Fruit fly (Drosophila melanogaster): ENCODE measurements around the gene VAChT.

Gene VAChT

DNA sequence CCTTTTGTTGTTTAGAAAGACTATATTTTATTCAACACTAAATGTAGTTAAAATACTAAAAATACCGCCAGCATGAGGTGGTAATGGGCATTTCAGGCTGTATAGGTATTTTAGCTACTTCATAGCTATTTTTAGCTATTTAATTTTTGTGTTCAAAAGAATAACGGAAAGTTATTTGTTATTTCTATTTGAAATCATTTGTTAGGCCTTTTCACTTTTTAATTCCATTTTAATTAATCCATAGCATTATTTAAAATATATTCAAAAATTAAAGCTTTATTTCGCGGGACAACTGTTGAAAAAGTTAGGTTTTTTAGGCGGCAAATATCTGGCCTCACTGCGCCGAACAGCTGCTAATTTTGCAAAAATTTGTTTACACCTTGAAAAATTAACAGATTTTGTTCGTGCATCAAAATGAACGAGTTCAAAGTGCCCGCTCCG lies 27.8 kb upstream of the VAChT start, which contains the start of the genes dind and CG7706:
dind (minus strand) TSS at position 40 of the 441 bp plus-strand sequence.
CG7706 (plus strand) TSS at position 319 of the 441 bp plus-strand sequence.
- TF ChIP-seq CG3032 (tag; optimal IDR thresholded peaks at IDR 0.05) (no peak), CG31627 (GFP tag; optimal IDR thresholded peaks at IDR 0.05) (peak; percentile 8), Hr39 (GFP tag; optimal IDR thresholded peaks at IDR 0.05) (no peak), dac (GFP tag; optimal IDR thresholded peaks at IDR 0.05) (no peak), CG4318 (GFP tag; optimal IDR thresholded peaks at IDR 0.05) (no peak), CG8319 (GFP tag; optimal IDR thresholded peaks at IDR 0.05) (no peak), Eip78C (GFP tag) (no peak), cyc (GFP tag; optimal IDR thresholded peaks at IDR 0.05) (no peak), fd85E (GFP tag; optimal IDR thresholded peaks at IDR 0.05) (no peak), Hr4 (GFP tag; optimal IDR thresholded peaks at IDR 0.05) (no peak), svp (GFP tag) (peak; percentile 81)

dm6 chr3R:18680332-18680731 lies 25.0 kb upstream of the VAChT start, which contains the start of the genes CG46318 and ChT:
CG46318 (plus strand) TSS chr3R:18680604.
ChT (plus strand) TSS chr3R:18680604.
- TF ChIP-seq achi (GFP tag; optimal IDR thresholded peaks at IDR 0.05) (no peak), Hr4 (GFP tag; optimal IDR thresholded peaks at IDR 0.05) (no peak), CG11902 (GFP tag; optimal IDR thresholded peaks at IDR 0.05) (no peak), salr (GFP tag; optimal IDR thresholded peaks at IDR 0.05) (no peak)

DNA sequence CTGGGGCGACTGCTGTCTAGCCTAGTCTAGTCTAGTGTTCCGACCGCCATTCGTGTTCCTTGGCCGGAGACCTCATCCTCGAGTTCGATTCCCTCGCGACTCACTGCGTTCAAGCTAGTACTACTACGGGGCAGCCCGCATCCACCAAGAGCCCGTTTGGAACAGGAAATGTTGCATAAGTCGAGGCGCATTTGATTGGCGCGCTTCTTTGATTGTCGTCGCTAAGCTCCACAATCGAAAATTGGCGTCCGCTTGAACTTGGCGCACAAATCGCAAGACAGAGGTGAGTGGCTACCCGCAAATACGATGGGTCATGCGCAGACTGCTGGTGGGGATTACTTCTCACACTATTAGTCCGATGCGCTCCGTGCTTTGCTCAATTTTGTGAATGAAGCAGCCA lies 24.2 kb upstream of the VAChT start:
- no peak for TF ChIP-seq dac (GFP tag; optimal IDR thresholded peaks at IDR 0.05)
- no peak for TF ChIP-seq CG11902 (GFP tag; optimal IDR thresholded peaks at IDR 0.05)

DNA sequence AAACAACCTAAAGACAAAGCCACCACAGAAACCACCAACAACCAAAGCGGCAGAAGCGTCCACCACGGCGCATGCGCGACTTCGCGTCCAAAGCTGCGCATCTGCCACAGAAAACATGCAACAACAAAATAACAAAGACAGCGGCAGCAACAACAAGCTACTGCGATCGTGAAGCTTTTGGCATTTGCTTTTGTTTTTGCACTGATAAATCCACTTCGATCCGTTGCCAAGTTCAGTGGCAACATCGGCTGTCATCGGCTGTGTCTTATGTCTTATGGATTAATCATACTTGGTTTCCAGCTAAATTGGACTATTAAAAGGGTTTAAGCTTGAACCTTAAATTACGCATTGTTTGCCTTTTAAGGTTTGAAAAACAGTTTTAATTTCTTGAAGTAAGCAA lies 12.7 kb upstream of the VAChT start, which contains the start of gene Muc91C:
Muc91C (minus strand) TSS at position 101 of the 400 bp plus-strand sequence.
- TF ChIP-seq CG34406 (GFP tag; optimal IDR thresholded peaks at IDR 0.05) (no peak), spab (GFP tag; optimal IDR thresholded peaks at IDR 0.05) (no peak), fd59A (GFP tag; optimal IDR thresholded peaks at IDR 0.05) (no peak), Ets21C (GFP tag; optimal IDR thresholded peaks at IDR 0.05) (no peak), Sox15 (GFP tag; optimal IDR thresholded peaks at IDR 0.05) (no peak), cyc (GFP tag; optimal IDR thresholded peaks at IDR 0.05) (no peak), CG11294 (GFP tag; IDR thresholded peaks at IDR 0.05) (no peak), net (GFP tag; optimal IDR thresholded peaks at IDR 0.05) (no peak), CG11762 (GFP tag; optimal IDR thresholded peaks at IDR 0.05; ENCODE audit: insufficient read depth) (no peak), Hr38 (GFP tag; optimal IDR thresholded peaks at IDR 0.05) (no peak), CG15336 (GFP tag; IDR thresholded peaks at IDR 0.05) (no peak), CG7368 (GFP tag; optimal IDR thresholded peaks at IDR 0.05) (no peak)

dm6 chr3R:18693611-18694010 lies 11.7 kb upstream of the VAChT start, which contains the start of gene CG14300:
CG14300 (minus strand) TSS chr3R:18693711.
- TF ChIP-seq Eip75B (GFP tag; optimal IDR thresholded peaks at IDR 0.05), result no peak
- no peak for TF ChIP-seq CG11902 (GFP tag; optimal IDR thresholded peaks at IDR 0.05)
- no peak for TF ChIP-seq CG6163 (GFP tag; IDR thresholded peaks at IDR 0.05)
- no peak for TF ChIP-seq CG8632 (GFP tag; optimal IDR thresholded peaks at IDR 0.05)
- TF ChIP-seq spab (GFP tag; optimal IDR thresholded peaks at IDR 0.05), result no peak
- no peak for TF ChIP-seq ss (GFP tag; optimal IDR thresholded peaks at IDR 0.05)
- no peak for TF ChIP-seq CG11294 (GFP tag; IDR thresholded peaks at IDR 0.05)
- no peak for TF ChIP-seq CG16779 (tag; optimal IDR thresholded peaks at IDR 0.05)
- no peak for TF ChIP-seq achi (GFP tag; optimal IDR thresholded peaks at IDR 0.05)
- TF ChIP-seq CG11762 (GFP tag; optimal IDR thresholded peaks at IDR 0.05; ENCODE audit: insufficient read depth), result no peak
- no peak for TF ChIP-seq CG31627 (GFP tag; optimal IDR thresholded peaks at IDR 0.05)
- no peak for TF ChIP-seq topi (GFP tag; optimal IDR thresholded peaks at IDR 0.05)
- no peak for TF ChIP-seq CG10669 (GFP tag; optimal IDR thresholded peaks at IDR 0.05)
- TF ChIP-seq Ets96B (tag; optimal IDR thresholded peaks at IDR 0.05), result no peak
- TF ChIP-seq Sox102F (GFP tag; optimal IDR thresholded peaks at IDR 0.05), result no peak
- no peak for TF ChIP-seq Eip93F (GFP tag; optimal IDR thresholded peaks at IDR 0.05)
- no peak for TF ChIP-seq Smox (GFP tag; optimal IDR thresholded peaks at IDR 0.05)
- TF ChIP-seq dsx (GFP tag; optimal IDR thresholded peaks at IDR 0.05; ENCODE audit: poor library complexity, severe bottlenecking), result no peak
